Fruit fly (Drosophila melanogaster): ENCODE data around the gene CG2260.

The CG2260 gene

DNA sequence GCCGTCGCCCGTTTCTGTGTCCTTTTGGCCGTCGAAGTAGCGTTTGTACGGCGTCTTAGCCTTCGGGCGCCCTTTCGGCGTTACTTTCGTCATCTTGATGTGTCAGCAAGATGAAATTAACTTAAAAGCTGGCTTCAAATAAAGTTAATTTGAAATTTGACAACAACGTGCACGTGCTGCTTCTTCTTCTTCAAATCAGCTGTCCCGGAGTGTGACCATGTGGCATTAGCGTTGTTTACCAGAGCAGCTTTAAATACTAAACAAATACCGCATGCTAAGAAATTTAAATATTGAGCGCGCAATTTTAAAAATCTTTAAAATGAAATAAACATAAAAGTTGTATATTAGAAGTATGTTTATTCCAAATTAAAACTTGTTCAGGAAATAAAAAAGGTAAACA is at the start of gene CG2260:
TSS of gene CG2260 (minus strand) at position 209 of the 400 bp plus-strand sequence.
- no peak for TF ChIP-seq CG7101 (tag; optimal IDR thresholded peaks at IDR 0.05)
- TF ChIP-seq toe (GFP tag; optimal IDR thresholded peaks at IDR 0.05) = no peak
- peak; percentile 57 for TF ChIP-seq bab1 (GFP tag; optimal IDR thresholded peaks at IDR 0.05)
- TF ChIP-seq Crg-1 (GFP tag; optimal IDR thresholded peaks at IDR 0.05) = no peak
- TF ChIP-seq cnc (optimal IDR thresholded peaks at IDR 0.05) = no peak
- TF ChIP-seq Mnt (GFP tag; optimal IDR thresholded peaks at IDR 0.05) = peak; percentile 100
- TF ChIP-seq CG12768 (GFP tag; optimal IDR thresholded peaks at IDR 0.05) = no peak

DNA sequence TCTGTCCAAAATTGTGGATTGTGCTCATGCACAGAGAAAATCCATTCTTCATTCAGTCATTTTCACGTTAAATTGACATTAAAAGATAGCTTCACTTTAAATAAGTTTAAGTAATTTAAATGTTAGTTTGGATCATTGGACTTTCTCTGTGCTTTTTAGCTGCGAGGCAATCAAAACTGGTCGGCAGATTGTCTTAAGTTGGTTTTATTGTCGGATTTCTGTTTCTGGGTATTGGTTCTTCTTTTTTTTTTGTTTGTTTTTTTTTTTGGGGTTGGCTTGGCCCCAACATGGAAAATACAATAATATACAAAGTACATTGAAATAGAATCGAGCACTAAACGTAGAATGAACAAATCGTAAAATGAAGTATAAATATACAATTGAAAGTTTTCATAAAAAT is 49.2 kb upstream of the CG2260 start, which contains the start of gene CG2278:
TSS of gene CG2278 (minus strand) at position 101 of the 400 bp plus-strand sequence.
- TF ChIP-seq CG1620 (GFP tag; optimal IDR thresholded peaks at IDR 0.05) (no peak), CG5204 (GFP tag; optimal IDR thresholded peaks at IDR 0.05) (no peak), pad (GFP tag; optimal IDR thresholded peaks at IDR 0.05) (no peak), Hr96 (GFP tag; optimal IDR thresholded peaks at IDR 0.05) (no peak), Mnt (GFP tag; optimal IDR thresholded peaks at IDR 0.05) (no peak), Crg-1 (GFP tag; optimal IDR thresholded peaks at IDR 0.05) (no peak), CG11617 (GFP tag; optimal IDR thresholded peaks at IDR 0.05) (no peak), bab1 (GFP tag; optimal IDR thresholded peaks at IDR 0.05) (no peak), cnc (optimal IDR thresholded peaks at IDR 0.05) (no peak), CG14711 (tag; optimal IDR thresholded peaks at IDR 0.05) (no peak), CG7045 (GFP tag; optimal IDR thresholded peaks at IDR 0.05) (no peak), Clk (GFP tag; optimal IDR thresholded peaks at IDR 0.05) (no peak), ovo (GFP tag; optimal IDR thresholded peaks at IDR 0.05) (no peak), cic (GFP tag; optimal IDR thresholded peaks at IDR 0.05) (no peak)

DNA sequence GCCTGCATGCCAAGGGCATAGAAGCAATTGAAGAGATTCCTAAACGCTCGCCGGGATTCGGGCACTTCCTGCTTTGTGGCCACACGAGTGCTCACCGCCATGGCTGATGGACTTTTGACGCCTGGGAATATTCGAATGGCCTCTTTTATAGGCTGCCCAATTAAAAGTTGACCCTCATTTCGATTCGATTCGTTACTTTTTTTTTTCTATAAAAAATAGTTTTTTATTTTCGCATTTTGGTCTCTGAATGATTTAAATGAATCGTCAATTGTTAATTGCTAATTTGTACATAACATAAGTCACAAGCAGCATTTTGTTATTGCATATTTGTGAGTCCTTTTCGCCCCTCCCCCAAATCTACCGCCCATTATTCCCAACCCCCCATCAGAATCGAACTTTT is 44.7 kb upstream of the CG2260 start, which contains the start of gene Or7a:
TSS of gene Or7a (minus strand) at position 101 of the 400 bp plus-strand sequence.
- TF ChIP-seq cnc (optimal IDR thresholded peaks at IDR 0.05) (no peak), tj (GFP tag; optimal IDR thresholded peaks at IDR 0.05) (no peak), Crg-1 (GFP tag; optimal IDR thresholded peaks at IDR 0.05) (no peak), Hr96 (GFP tag; optimal IDR thresholded peaks at IDR 0.05) (no peak), CG7045 (GFP tag; optimal IDR thresholded peaks at IDR 0.05) (no peak), Mnt (GFP tag; optimal IDR thresholded peaks at IDR 0.05) (no peak), CG12768 (GFP tag; optimal IDR thresholded peaks at IDR 0.05) (no peak), CG33017 (tag; optimal IDR thresholded peaks at IDR 0.05) (no peak), ovo (GFP tag; optimal IDR thresholded peaks at IDR 0.05) (no peak), CG1620 (GFP tag; optimal IDR thresholded peaks at IDR 0.05) (no peak), CG5204 (GFP tag; optimal IDR thresholded peaks at IDR 0.05) (no peak), pad (GFP tag; optimal IDR thresholded peaks at IDR 0.05) (no peak)

DNA sequence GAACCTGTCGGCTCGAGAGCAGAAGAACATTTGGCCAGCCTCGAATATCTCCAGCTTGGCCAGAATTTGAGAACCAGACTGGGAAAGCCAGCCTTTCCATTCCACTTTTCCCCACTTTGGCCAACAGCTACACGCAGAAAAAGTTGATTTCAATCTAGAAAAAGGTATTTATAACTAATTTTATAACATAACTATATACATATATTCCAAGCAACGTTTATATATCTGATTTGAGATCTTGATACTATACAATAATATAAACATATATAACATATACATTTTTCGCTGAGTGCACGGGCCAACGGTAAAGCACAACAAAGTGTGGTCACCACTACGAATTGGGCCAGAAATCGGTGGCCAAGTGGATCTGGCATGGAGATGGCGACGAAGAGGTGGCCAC is 42.5 kb upstream of the CG2260 start:
- TF ChIP-seq toe (GFP tag; optimal IDR thresholded peaks at IDR 0.05) (no peak), CG1620 (GFP tag; optimal IDR thresholded peaks at IDR 0.05) (no peak), tj (GFP tag; optimal IDR thresholded peaks at IDR 0.05) (no peak), ovo (GFP tag; optimal IDR thresholded peaks at IDR 0.05) (no peak), cic (GFP tag; optimal IDR thresholded peaks at IDR 0.05) (no peak), cnc (optimal IDR thresholded peaks at IDR 0.05) (no peak), CG12768 (GFP tag; optimal IDR thresholded peaks at IDR 0.05) (no peak), CG14711 (tag; optimal IDR thresholded peaks at IDR 0.05) (no peak), CG7101 (tag; optimal IDR thresholded peaks at IDR 0.05) (no peak), Clk (GFP tag; optimal IDR thresholded peaks at IDR 0.05) (no peak), CG5204 (GFP tag; optimal IDR thresholded peaks at IDR 0.05) (no peak), Hr96 (GFP tag; optimal IDR thresholded peaks at IDR 0.05) (no peak), bab1 (GFP tag; optimal IDR thresholded peaks at IDR 0.05) (no peak), Crg-1 (GFP tag; optimal IDR thresholded peaks at IDR 0.05) (no peak), CG7045 (GFP tag; optimal IDR thresholded peaks at IDR 0.05) (no peak), Mnt (GFP tag; optimal IDR thresholded peaks at IDR 0.05) (no peak), CG11617 (GFP tag; optimal IDR thresholded peaks at IDR 0.05) (no peak), CG33017 (tag; optimal IDR thresholded peaks at IDR 0.05) (no peak)

DNA sequence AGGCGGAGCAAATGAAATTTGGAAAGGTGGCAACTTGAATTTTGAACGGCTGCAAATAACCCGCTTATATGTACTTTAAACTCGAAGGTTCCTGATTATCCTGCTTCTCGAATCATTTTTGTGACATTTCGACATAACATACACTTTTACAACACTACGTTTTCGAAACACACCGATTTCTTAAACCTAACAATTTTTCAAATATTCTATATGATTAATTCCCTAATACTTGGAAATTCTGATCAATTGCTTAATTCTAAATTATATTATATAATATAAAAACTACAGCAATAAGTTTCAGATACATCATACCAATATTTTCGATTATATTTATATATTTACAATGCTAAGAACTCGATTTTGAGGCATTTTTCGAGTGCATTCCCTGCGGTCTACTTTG is 41.7 kb upstream of the CG2260 start, which contains the start of gene CG10761:
TSS of gene CG10761 (minus strand) at position 101 of the 400 bp plus-strand sequence.
- no peak for TF ChIP-seq CG1620 (GFP tag; optimal IDR thresholded peaks at IDR 0.05)
- no peak for TF ChIP-seq ovo (GFP tag; optimal IDR thresholded peaks at IDR 0.05)
- no peak for TF ChIP-seq CG12768 (GFP tag; optimal IDR thresholded peaks at IDR 0.05)
- no peak for TF ChIP-seq tj (GFP tag; optimal IDR thresholded peaks at IDR 0.05)
- no peak for TF ChIP-seq Clk (GFP tag; optimal IDR thresholded peaks at IDR 0.05)
- no peak for TF ChIP-seq kay (GFP tag; ENCODE audit: borderline replicate concordance)
- no peak for TF ChIP-seq bab1 (GFP tag; optimal IDR thresholded peaks at IDR 0.05)
- TF ChIP-seq CG33017 (tag; optimal IDR thresholded peaks at IDR 0.05) = no peak
- no peak for TF ChIP-seq pad (GFP tag; optimal IDR thresholded peaks at IDR 0.05)
- TF ChIP-seq cnc (optimal IDR thresholded peaks at IDR 0.05) = no peak
- no peak for TF ChIP-seq CG11617 (GFP tag; optimal IDR thresholded peaks at IDR 0.05)
- TF ChIP-seq toe (GFP tag; optimal IDR thresholded peaks at IDR 0.05) = no peak
- TF ChIP-seq Mnt (GFP tag; optimal IDR thresholded peaks at IDR 0.05) = no peak
- no peak for TF ChIP-seq CG7101 (tag; optimal IDR thresholded peaks at IDR 0.05)
- TF ChIP-seq cic (GFP tag; optimal IDR thresholded peaks at IDR 0.05) = no peak
- TF ChIP-seq CG14711 (tag; optimal IDR thresholded peaks at IDR 0.05) = no peak

DNA sequence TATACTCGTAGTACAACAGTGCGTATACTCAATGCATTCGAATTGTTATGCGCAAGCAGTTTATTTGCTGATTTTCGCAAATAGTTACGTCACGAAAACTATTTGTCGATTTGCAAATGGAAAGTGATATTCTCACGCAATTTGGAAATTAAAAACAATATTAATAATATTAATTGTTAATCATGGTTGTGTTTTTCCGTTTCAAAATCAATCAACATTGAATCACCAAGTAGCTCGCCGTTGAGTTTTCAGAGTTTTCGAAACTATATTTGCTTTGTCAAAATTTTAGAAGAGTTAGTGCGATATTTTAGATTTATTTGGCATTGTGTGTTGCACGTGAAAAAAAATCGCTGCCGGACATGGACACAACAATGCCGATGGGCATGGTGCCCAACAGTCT is 38.8 kb upstream of the CG2260 start, which contains the start of gene CG15337:
TSS of gene CG15337 (plus strand) at position 301 of the 400 bp plus-strand sequence.
- TF ChIP-seq CG33017 (tag; optimal IDR thresholded peaks at IDR 0.05) (no peak), bab1 (GFP tag; optimal IDR thresholded peaks at IDR 0.05) (no peak), CG7045 (GFP tag; optimal IDR thresholded peaks at IDR 0.05) (no peak), CG7101 (tag; optimal IDR thresholded peaks at IDR 0.05) (no peak)
